Worm (Caenorhabditis elegans): ENCODE results near the gene scl-8.

DNA sequence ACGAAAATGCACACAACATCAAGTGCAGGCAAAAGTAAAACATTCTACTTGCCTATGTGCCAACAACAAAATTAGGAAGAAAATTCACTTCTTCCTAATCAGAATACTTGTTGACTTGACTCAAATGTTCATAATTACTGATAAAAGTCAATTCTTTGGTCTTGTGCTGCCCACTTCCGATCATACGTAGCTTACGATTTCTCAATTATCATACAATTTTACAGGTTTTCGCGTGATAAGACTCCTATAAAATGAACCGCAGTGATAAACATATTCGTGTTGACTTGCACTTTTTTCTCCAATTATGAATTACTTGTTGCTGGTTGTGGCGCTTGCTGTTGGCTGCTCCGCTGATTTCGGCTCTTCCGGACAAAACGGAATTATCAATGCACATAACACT, 14.1 kb upstream of the scl-8 start, which contains the start of gene scl-2:
- TF ChIP-seq skn-1 (tag; optimal IDR thresholded peaks at IDR 0.05) (no peak), nhr-84 (tag; optimal IDR thresholded peaks at IDR 0.05) (no peak), egl-27 (tag; optimal IDR thresholded peaks at IDR 0.05) (no peak), hlh-17 (GFP tag; optimal IDR thresholded peaks at IDR 0.05; ENCODE audit: borderline replicate concordance) (no peak), nhr-237 (tag; optimal IDR thresholded peaks at IDR 0.05) (no peak), snpc-4 (tag; optimal IDR thresholded peaks at IDR 0.05) (no peak)
